Worm (Caenorhabditis elegans): ENCODE measurements around the gene F26A1.9.
A peak's percentile ranks its signal among the peaks of the same experiment; 100 is the strongest.

F26A1.9 gene

DNA sequence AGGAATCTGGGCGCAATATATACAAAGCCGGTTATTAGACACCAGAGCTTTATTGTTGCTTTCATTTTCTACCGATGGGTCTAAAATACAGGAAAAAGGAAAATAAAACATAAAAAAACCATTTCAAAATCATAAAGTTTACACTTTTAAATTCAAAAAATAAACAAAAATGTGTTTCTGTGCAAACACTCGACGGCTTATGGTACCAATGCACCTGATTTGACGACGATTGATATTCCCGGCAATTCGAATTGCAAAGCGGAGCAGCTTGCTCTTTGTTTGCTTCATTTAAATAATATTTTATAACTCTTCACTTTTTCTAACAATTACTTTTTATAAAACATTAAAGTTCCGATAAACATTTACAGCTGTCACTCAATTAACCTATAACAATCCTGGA lies 20.8 kb upstream of the F26A1.9 start, which contains the start of gene F26A1.1:
Gene F26A1.1 (plus strand): TSS at position 369 of the 400 bp plus-strand sequence.
- TF ChIP-seq madf-2 (tag; optimal IDR thresholded peaks at IDR 0.05) (no peak), ceh-48 (tag; optimal IDR thresholded peaks at IDR 0.05) (no peak), ceh-34 (tag; optimal IDR thresholded peaks at IDR 0.05) (no peak), odd-2 (tag; optimal IDR thresholded peaks at IDR 0.05) (no peak), ceh-14 (tag; optimal IDR thresholded peaks at IDR 0.05) (no peak), K09A11.1 (tag; optimal IDR thresholded peaks at IDR 0.05; ENCODE audit: insufficient read depth) (no peak), pros-1 (tag; optimal IDR thresholded peaks at IDR 0.05) (no peak), sdc-2 (tag; optimal IDR thresholded peaks at IDR 0.05) (no peak), ceh-19 (GFP tag; optimal IDR thresholded peaks at IDR 0.05) (no peak), pha-2 (tag; optimal IDR thresholded peaks at IDR 0.05) (no peak), unc-42 (tag; optimal IDR thresholded peaks at IDR 0.05) (no peak), dmd-4 (tag; optimal IDR thresholded peaks at IDR 0.05; ENCODE audit: borderline replicate concordance) (no peak), ttx-3 (tag; optimal IDR thresholded peaks at IDR 0.05) (no peak), ceh-45 (GFP tag; IDR thresholded peaks at IDR 0.05) (no peak), nhr-11 (tag; optimal IDR thresholded peaks at IDR 0.05) (no peak), sox-2 (GFP tag; IDR thresholded peaks at IDR 0.05) (no peak), pqm-1 (tag; optimal IDR thresholded peaks at IDR 0.05) (no peak), elt-4 (tag; optimal IDR thresholded peaks at IDR 0.05) (no peak)

DNA sequence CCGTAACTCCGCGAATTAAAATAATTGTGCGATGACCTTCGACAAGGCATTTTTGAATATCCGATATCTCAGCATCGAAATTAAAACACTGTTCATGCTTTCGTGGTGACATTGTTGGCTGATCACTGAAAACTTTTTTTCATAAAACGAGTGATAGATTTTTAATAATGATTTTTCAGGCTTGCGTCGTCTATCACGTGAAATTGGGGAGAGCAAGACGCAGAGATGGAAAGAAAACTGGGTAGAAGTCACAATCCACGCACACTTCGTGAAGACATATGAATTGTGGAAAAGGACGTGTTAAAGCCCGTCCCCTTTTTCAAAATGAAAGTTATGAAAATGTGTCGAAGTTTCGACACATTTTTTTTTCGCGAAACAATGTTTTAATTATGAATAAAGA lies 20.4 kb upstream of the F26A1.9 start, which contains the start of gene nonu-1:
Gene nonu-1 (minus strand): TSS at position 169 of the 400 bp plus-strand sequence.
- TF ChIP-seq fax-1 (tag; optimal IDR thresholded peaks at IDR 0.05) (no peak), hlh-30 (tag; optimal IDR thresholded peaks at IDR 0.05; ENCODE audit: insufficient read depth) (peak; percentile 81)

DNA sequence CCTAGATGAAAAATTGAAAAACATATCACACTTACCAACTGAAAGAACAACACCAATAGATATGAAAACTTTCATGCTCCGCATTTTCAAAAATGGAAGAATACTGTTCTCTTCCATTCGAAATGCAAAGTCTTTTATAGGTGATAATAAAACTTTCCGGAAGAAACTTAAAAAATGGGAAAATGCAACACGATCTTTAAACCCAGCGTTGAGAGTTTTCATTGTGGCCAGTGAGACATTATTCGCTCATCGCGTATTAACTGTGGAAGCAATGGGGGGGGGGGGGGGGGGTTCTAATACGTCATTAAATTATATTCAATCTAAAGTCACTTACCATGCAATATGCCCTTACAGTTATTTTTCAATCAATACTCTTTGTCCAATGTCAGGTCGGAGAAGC lies 15.0 kb upstream of the F26A1.9 start, which contains the start of the genes clec-157 and fkh-5:
Gene clec-157 (minus strand): TSS at position 101 of the 400 bp plus-strand sequence.
Gene fkh-5 (plus strand): TSS at position 336 of the 400 bp plus-strand sequence.
- TF ChIP-seq ceh-31 (tag; optimal IDR thresholded peaks at IDR 0.05) (no peak), hlh-30 (tag; optimal IDR thresholded peaks at IDR 0.05; ENCODE audit: insufficient read depth) (no peak), F13H6.1 (tag; optimal IDR thresholded peaks at IDR 0.05) (no peak), hlh-6 (tag; optimal IDR thresholded peaks at IDR 0.05) (no peak), hlh-8 (tag; optimal IDR thresholded peaks at IDR 0.05) (no peak), ztf-16 (tag; optimal IDR thresholded peaks at IDR 0.05) (no peak), K09A11.1 (tag; optimal IDR thresholded peaks at IDR 0.05; ENCODE audit: insufficient read depth) (no peak), fkh-6 (tag; optimal IDR thresholded peaks at IDR 0.05) (no peak), elt-2 (tag; optimal IDR thresholded peaks at IDR 0.05) (no peak), hlh-15 (tag; optimal IDR thresholded peaks at IDR 0.05) (no peak), ref-2 (tag; optimal IDR thresholded peaks at IDR 0.05) (no peak), dmd-4 (tag; optimal IDR thresholded peaks at IDR 0.05; ENCODE audit: borderline replicate concordance) (no peak), che-1 (tag; optimal IDR thresholded peaks at IDR 0.05) (no peak), npax-4 (tag; optimal IDR thresholded peaks at IDR 0.05) (no peak), nfya-1 (tag; optimal IDR thresholded peaks at IDR 0.05) (no peak), ets-4 (tag; optimal IDR thresholded peaks at IDR 0.05) (no peak), unc-42 (tag; optimal IDR thresholded peaks at IDR 0.05) (no peak)

DNA sequence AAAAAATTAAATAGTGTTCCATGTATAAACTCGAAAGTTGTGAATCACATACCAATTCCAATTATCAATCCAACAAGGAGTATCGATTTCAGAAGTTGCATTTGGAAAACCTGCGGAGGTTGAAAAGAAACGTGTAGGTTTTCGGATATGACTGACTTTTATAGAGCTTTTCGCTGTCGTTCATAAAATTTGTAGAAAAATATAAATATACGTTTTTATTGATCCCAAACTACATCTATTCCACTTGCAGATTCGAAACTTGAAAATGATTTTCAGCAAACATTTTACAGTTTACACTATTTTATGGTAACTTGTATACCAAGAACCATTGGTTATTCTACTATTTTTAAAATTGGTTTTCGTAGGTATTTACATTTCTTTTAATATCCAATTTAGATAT lies 12.8 kb upstream of the F26A1.9 start, which contains the start of gene clec-156:
Gene clec-156 (minus strand): TSS at position 101 of the 400 bp plus-strand sequence.
- TF ChIP-seq hlh-15 (tag; optimal IDR thresholded peaks at IDR 0.05) = no peak
- no peak for TF ChIP-seq mec-3 (tag; optimal IDR thresholded peaks at IDR 0.05; ENCODE audit: borderline replicate concordance)
- no peak for TF ChIP-seq odd-2 (tag; optimal IDR thresholded peaks at IDR 0.05)
- TF ChIP-seq dve-1 (tag; optimal IDR thresholded peaks at IDR 0.05) = no peak
- no peak for TF ChIP-seq ets-4 (tag; optimal IDR thresholded peaks at IDR 0.05)
- TF ChIP-seq ceh-31 (tag; optimal IDR thresholded peaks at IDR 0.05) = no peak
- TF ChIP-seq pax-1 (tag; optimal IDR thresholded peaks at IDR 0.05) = no peak
- TF ChIP-seq eyg-1 (tag; optimal IDR thresholded peaks at IDR 0.05) = no peak
- no peak for TF ChIP-seq ceh-14 (tag; optimal IDR thresholded peaks at IDR 0.05)
- TF ChIP-seq ceh-6 (GFP tag; optimal IDR thresholded peaks at IDR 0.05) = no peak
- TF ChIP-seq pat-9 (tag; optimal IDR thresholded peaks at IDR 0.05) = no peak
- TF ChIP-seq hlh-30 (tag; optimal IDR thresholded peaks at IDR 0.05; ENCODE audit: insufficient read depth) = no peak
- TF ChIP-seq lim-6 (tag; optimal IDR thresholded peaks at IDR 0.05) = no peak
- TF ChIP-seq npax-4 (tag; optimal IDR thresholded peaks at IDR 0.05) = no peak
- TF ChIP-seq che-1 (tag; optimal IDR thresholded peaks at IDR 0.05) = no peak
- no peak for TF ChIP-seq K02D7.2 (tag; optimal IDR thresholded peaks at IDR 0.05)
- TF ChIP-seq F13H6.1 (tag; optimal IDR thresholded peaks at IDR 0.05) = no peak
- no peak for TF ChIP-seq ahr-1 (tag; optimal IDR thresholded peaks at IDR 0.05)
